Worm (Caenorhabditis elegans): ENCODE data around the gene ceh-100.
A peak's percentile ranks its signal among the peaks of the same experiment; 100 is the strongest.

ceh-100 gene

ce11 chrII:12542594-12542997 lies 60.9 kb downstream of the ceh-100 start (continued):
- TF ChIP-seq tra-1 (GFP tag; IDR thresholded peaks at IDR 0.05) (peak; percentile 60; the same call in 1 of the 2 replicates), daf-19 (GFP tag; conservative IDR thresholded peaks at IDR 0.05) (no peak), nhr-28 (tag; optimal IDR thresholded peaks at IDR 0.05) (no peak), Y48G9A.11 (GFP tag; IDR thresholded peaks at IDR 0.05) (0 out of 2 replicates have a peak, but pooled peaks have one; percentile 46), ZK546.5 (tag; optimal IDR thresholded peaks at IDR 0.05) (no peak), ceh-28 (tag; optimal IDR thresholded peaks at IDR 0.05) (no peak), ama-1 (optimal IDR thresholded peaks at IDR 0.05) (no peak), arid-1 (GFP tag; conservative IDR thresholded peaks at IDR 0.05) (0 out of 2 replicates have a peak, but pooled peaks have one; percentile 40), unc-130 (GFP tag; optimal IDR thresholded peaks at IDR 0.05) (no peak), ztf-11 (tag; optimal IDR thresholded peaks at IDR 0.05) (no peak), daf-12 (tag; optimal IDR thresholded peaks at IDR 0.05) (no peak), ceh-82 (tag; optimal IDR thresholded peaks at IDR 0.05) (no peak), hlh-11 (tag; optimal IDR thresholded peaks at IDR 0.05) (peak; percentile 3), lin-1 (GFP tag; IDR thresholded peaks at IDR 0.05) (peak; percentile 49; the same call in 1 of the 2 replicates), fos-1 (tag; optimal IDR thresholded peaks at IDR 0.05) (no peak), tag-97 (GFP tag; IDR thresholded peaks at IDR 0.05) (no peak), lsy-2 (tag; optimal IDR thresholded peaks at IDR 0.05) (no peak), ceh-62 (tag; optimal IDR thresholded peaks at IDR 0.05) (no peak), F37D6.2 (tag; optimal IDR thresholded peaks at IDR 0.05) (no peak), T20F7.1 (GFP tag; optimal IDR thresholded peaks at IDR 0.05) (no peak), set-16 (GFP tag; IDR thresholded peaks at IDR 0.05) (no peak), F10B5.3 (tag; optimal IDR thresholded peaks at IDR 0.05) (no peak), lir-3 (tag; optimal IDR thresholded peaks at IDR 0.05) (no peak), mep-1 (tag; optimal IDR thresholded peaks at IDR 0.05) (no peak), zfp-3 (GFP tag; conservative IDR thresholded peaks at IDR 0.05) (no peak), lim-7 (GFP tag; IDR thresholded peaks at IDR 0.05) (peak; percentile 74), ceh-44 (GFP tag; IDR thresholded peaks at IDR 0.05) (no peak), hif-1 (tag; optimal IDR thresholded peaks at IDR 0.05) (no peak), nhr-41 (GFP tag; IDR thresholded peaks at IDR 0.05) (no peak), pqm-1 (tag; optimal IDR thresholded peaks at IDR 0.05) (no peak), ces-1 (GFP tag; optimal IDR thresholded peaks at IDR 0.05) (no peak), saeg-2 (GFP tag; IDR thresholded peaks at IDR 0.05) (no peak), daf-8 (GFP tag; IDR thresholded peaks at IDR 0.05) (no peak), nhr-76 (tag; optimal IDR thresholded peaks at IDR 0.05) (no peak), snpc-1.2 (GFP tag; IDR thresholded peaks at IDR 0.05) (no peak; the same call in none of the 2 replicates), egl-27 (tag; optimal IDR thresholded peaks at IDR 0.05) (no peak), pha-4 (GFP tag; IDR thresholded peaks at IDR 0.05) (peak; percentile 45; the same call in 1 of the 2 replicates), pha-4 (tag; optimal IDR thresholded peaks at IDR 0.05) (no peak), dve-1 (tag; optimal IDR thresholded peaks at IDR 0.05; ENCODE audit: insufficient read depth) (no peak), fkh-10 (GFP tag; optimal IDR thresholded peaks at IDR 0.05) (no peak), nhr-237 (tag; optimal IDR thresholded peaks at IDR 0.05) (no peak), spr-3 (GFP tag; optimal IDR thresholded peaks at IDR 0.05) (no peak), lin-38 (GFP tag; IDR thresholded peaks at IDR 0.05) (no peak; the same call in 1 of the 2 replicates), mes-2 (tag; optimal IDR thresholded peaks at IDR 0.05; ENCODE audit: poor library complexity, severe bottlenecking) (no peak), mdl-1 (tag; optimal IDR thresholded peaks at IDR 0.05) (no peak), D1046.2 (GFP tag; IDR thresholded peaks at IDR 0.05) (0 out of 2 replicates have a peak, but pooled peaks have one; percentile 49), ctbp-1 (GFP tag; IDR thresholded peaks at IDR 0.05) (no peak), ceh-20 (GFP tag; IDR thresholded peaks at IDR 0.05) (no peak), nhr-11 (tag; optimal IDR thresholded peaks at IDR 0.05) (no peak), hlh-30 (tag; optimal IDR thresholded peaks at IDR 0.05; ENCODE audit: insufficient read depth) (peak; percentile 22), cey-2 (tag; optimal IDR thresholded peaks at IDR 0.05; ENCODE audit: borderline replicate concordance, insufficient read depth) (no peak), zip-2 (tag; optimal IDR thresholded peaks at IDR 0.05) (peak; percentile 36)

Data from whole organism, L4 larva.